Fruit fly (Drosophila melanogaster): ENCODE measurements around the gene CG10068.

Gene CG10068

DNA sequence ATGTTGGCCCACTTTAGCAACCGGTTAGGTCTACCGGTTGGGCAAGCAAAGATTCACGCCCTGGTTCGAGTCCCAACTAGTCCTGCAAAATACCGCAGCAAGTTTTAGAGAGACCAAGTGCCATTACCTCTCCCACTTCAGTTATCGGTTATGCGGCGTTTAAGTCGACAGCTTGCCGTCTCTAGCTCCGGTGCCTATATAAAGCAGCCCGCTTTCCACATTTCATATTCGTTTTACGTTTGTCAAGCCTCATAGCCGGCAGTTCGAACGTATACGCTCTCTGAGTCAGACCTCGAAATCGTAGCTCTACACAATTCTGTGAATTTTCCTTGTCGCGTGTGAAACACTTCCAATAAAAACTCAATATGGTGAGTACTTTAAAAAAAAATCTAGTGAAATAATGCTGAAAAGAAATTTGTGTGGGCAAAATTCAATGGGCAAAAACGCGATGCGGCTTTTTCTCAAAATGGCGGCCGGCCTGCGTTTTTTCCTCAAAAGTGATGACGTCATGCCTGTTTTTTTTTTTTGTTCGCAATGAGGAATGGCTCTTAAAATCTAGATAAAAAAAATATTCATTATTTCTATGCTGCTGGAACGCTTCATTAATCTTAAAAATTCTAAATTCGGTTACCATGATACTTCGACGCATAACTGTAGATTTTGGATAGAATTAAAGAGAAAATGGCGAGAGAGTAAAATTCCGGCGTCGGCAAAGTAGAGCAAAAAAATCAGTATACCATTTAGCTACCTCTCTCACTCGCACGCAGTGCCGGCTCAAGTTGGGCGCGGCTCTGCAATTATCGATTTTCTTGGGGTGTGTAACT, 41.2 kb downstream of the CG10068 start, which contains the start of gene alphaTub84B (continued):
- TF ChIP-seq ss (GFP tag; optimal IDR thresholded peaks at IDR 0.05), result peak; percentile 63 to 64
- peak; percentile 8 for TF ChIP-seq CG32006 (GFP tag; optimal IDR thresholded peaks at IDR 0.05)
- TF ChIP-seq CG11294 (GFP tag; IDR thresholded peaks at IDR 0.05), result no peak
- TF ChIP-seq CG34406 (GFP tag; optimal IDR thresholded peaks at IDR 0.05), result no peak
- TF ChIP-seq cyc (GFP tag; optimal IDR thresholded peaks at IDR 0.05), result no peak
- peak; percentile 8 for TF ChIP-seq Ets96B (tag; optimal IDR thresholded peaks at IDR 0.05)
- TF ChIP-seq Gug (GFP tag; IDR thresholded peaks at IDR 0.05), result no peak
- TF ChIP-seq CG10669 (GFP tag; optimal IDR thresholded peaks at IDR 0.05), result peak; percentile 38
- TF ChIP-seq Ets21C (GFP tag; optimal IDR thresholded peaks at IDR 0.05), result no peak
- no peak for TF ChIP-seq Blimp-1 (GFP tag; optimal IDR thresholded peaks at IDR 0.05)
- peak; percentile 53 for TF ChIP-seq dsx (GFP tag; optimal IDR thresholded peaks at IDR 0.05; ENCODE audit: poor library complexity, severe bottlenecking)
- TF ChIP-seq CG7368 (GFP tag; optimal IDR thresholded peaks at IDR 0.05), result peak; percentile 24
- peak; percentile 76 for TF ChIP-seq esn (GFP tag; optimal IDR thresholded peaks at IDR 0.05)
- TF ChIP-seq salr (GFP tag; optimal IDR thresholded peaks at IDR 0.05), result peak; percentile 1 to 14
- TF ChIP-seq CG11762 (GFP tag; optimal IDR thresholded peaks at IDR 0.05; ENCODE audit: insufficient read depth), result no peak
- peak; percentile 68 for TF ChIP-seq Met (GFP tag; optimal IDR thresholded peaks at IDR 0.05)
- peak; percentile 32 for TF ChIP-seq Lpt (GFP tag; optimal IDR thresholded peaks at IDR 0.05)
- peak; percentile 62 for TF ChIP-seq topi (GFP tag; optimal IDR thresholded peaks at IDR 0.05)
- TF ChIP-seq OdsH (GFP tag; optimal IDR thresholded peaks at IDR 0.05), result peak; percentile 1
- peak; percentile 72; the same call in 2 of the 3 replicates for TF ChIP-seq eg (GFP tag; IDR thresholded peaks at IDR 0.05)
- TF ChIP-seq CG4318 (GFP tag; optimal IDR thresholded peaks at IDR 0.05), result no peak
- TF ChIP-seq svp (GFP tag), result peak; percentile 79
- TF ChIP-seq dac (GFP tag; optimal IDR thresholded peaks at IDR 0.05), result no peak
- peak; percentile 33; the same call in 1 of the 3 replicates for TF ChIP-seq CG8119 (GFP tag; IDR thresholded peaks at IDR 0.05)
- TF ChIP-seq CG8632 (GFP tag; optimal IDR thresholded peaks at IDR 0.05), result no peak
- TF ChIP-seq CG11902 (GFP tag; optimal IDR thresholded peaks at IDR 0.05), result no peak
- peak; percentile 3 for TF ChIP-seq achi (GFP tag; optimal IDR thresholded peaks at IDR 0.05)
- peak; percentile 78 for TF ChIP-seq Eip78C (GFP tag)
- peak; percentile 24 for TF ChIP-seq CG16779 (tag; optimal IDR thresholded peaks at IDR 0.05)
- TF ChIP-seq net (GFP tag; optimal IDR thresholded peaks at IDR 0.05), result peak; percentile 62
- TF ChIP-seq CG6163 (GFP tag; IDR thresholded peaks at IDR 0.05), result peak; percentile 71; the same call in 2 of the 3 replicates
- TF ChIP-seq CG6276 (GFP tag; optimal IDR thresholded peaks at IDR 0.05), result peak; percentile 74
- peak; percentile 76 for TF ChIP-seq Sox102F (GFP tag; optimal IDR thresholded peaks at IDR 0.05)
- peak; percentile 21 for TF ChIP-seq fd59A (GFP tag; optimal IDR thresholded peaks at IDR 0.05)
- TF ChIP-seq CG3919 (GFP tag; optimal IDR thresholded peaks at IDR 0.05), result peak; percentile 68
- no peak for TF ChIP-seq acj6 (GFP tag; optimal IDR thresholded peaks at IDR 0.05)

DNA sequence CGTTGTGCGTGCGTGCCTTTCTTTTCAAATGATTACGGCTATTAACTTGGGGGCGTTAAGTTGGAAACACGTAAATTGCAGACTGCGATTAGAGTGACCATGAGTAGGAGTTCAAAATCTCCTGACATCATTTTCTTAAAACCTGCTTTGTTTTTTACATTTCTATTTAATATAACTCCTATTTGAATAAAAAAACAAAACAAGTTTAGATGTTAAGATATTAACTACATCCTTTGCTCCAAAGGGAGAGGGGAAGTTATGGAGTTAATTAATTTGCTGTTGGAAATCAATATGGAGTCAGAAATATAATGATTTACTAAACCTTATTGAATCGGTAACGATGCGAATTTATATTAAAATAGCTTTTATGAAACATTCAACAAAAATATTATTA, 41.8 kb downstream of the CG10068 start, which contains the start of gene Tailor:
TSS of gene Tailor (minus strand) at position 101 of the 394 bp plus-strand sequence.
- TF ChIP-seq net (GFP tag; optimal IDR thresholded peaks at IDR 0.05) (no peak), CG32006 (GFP tag; optimal IDR thresholded peaks at IDR 0.05) (no peak), achi (GFP tag; optimal IDR thresholded peaks at IDR 0.05) (no peak), Sox102F (GFP tag; optimal IDR thresholded peaks at IDR 0.05) (no peak), vri (GFP tag; optimal IDR thresholded peaks at IDR 0.05) (no peak), CG6163 (GFP tag; IDR thresholded peaks at IDR 0.05) (no peak), svp (GFP tag) (peak; percentile 42), OdsH (GFP tag; optimal IDR thresholded peaks at IDR 0.05) (no peak)

DNA sequence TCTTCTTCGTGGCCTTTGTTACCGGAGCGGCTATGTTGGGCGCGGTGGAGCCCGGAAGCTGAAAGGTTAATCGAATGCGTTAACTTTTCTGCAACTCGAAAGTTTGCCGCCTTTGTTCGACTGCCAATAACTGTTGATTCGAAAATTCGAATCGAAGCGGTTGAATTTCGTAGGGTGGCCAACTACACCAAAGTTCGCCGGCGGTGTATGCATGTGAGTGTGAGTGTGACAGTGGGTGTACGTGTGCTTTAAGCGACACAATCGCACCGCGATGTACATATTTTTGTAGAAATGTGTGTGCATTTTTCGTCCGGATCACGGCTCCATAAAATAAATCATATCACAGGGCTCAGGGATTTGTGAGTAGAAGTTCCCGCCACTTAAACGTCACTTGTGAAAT, 42.4 kb downstream of the CG10068 start:
- peak; percentile 21 for TF ChIP-seq Sox14 (GFP tag; optimal IDR thresholded peaks at IDR 0.05)
- TF ChIP-seq CG11902 (GFP tag; optimal IDR thresholded peaks at IDR 0.05), result no peak
